Worm (Caenorhabditis elegans) whole organism, midembryonic: ENCODE data around the gene ddx-35.

Experiments used
- T22C8.4 ChIP-seq: fragments of 200-800 bp; sonication (Bioruptor generic); IDR thresholded peaks from 2 replicates; pipeline ENCODE4 v1.3.6; 2022; ENCODE audit warnings: missing genetic modification characterization, missing compliant biosample characterization
- cog-1 ChIP-seq: sonication (generic microtip); optimal IDR thresholded peaks from 2 replicates; lab custom pipeline; 2016; ENCODE audit warnings: missing genetic modification characterization, missing compliant biosample characterization
- flt-1 ChIP-seq: fragments of 200-800 bp; sonication (Bioruptor generic); IDR thresholded peaks from 2 replicates; pipeline ENCODE4 v1.3.6; 2022; ENCODE audit warnings: missing genetic modification characterization, missing compliant biosample characterization
- klf-2 ChIP-seq: fragments of 200-800 bp; sonication (Bioruptor generic); conservative IDR thresholded peaks from 2 replicates; pipeline ENCODE4 v1.3.6; 2022; ENCODE audit warnings: missing genetic modification reagents, missing genetic modification characterization, missing compliant biosample characterization
- med-1 ChIP-seq: sonication (generic microtip); optimal IDR thresholded peaks from 2 replicates; lab custom pipeline; 2017; ENCODE audit warnings: missing genetic modification characterization, mild to moderate bottlenecking, missing compliant biosample characterization, antibody characterized with exemption, missing genetic modification reagents; ENCODE audit not compliant: insufficient read depth
- ref-1 ChIP-seq: fragments of 200-800 bp; sonication (Bioruptor generic); conservative IDR thresholded peaks from 2 replicates; pipeline ENCODE4 v1.3.6; 2022; ENCODE audit warnings: missing genetic modification reagents, missing genetic modification characterization, missing compliant biosample characterization
- tab-1 ChIP-seq: fragments of 200-800 bp; sonication (Bioruptor generic); IDR thresholded peaks from 2 replicates; pipeline ENCODE4 v1.3.6; 2022; ENCODE audit warnings: missing genetic modification characterization, missing compliant biosample characterization
- ztf-23 ChIP-seq: fragments of 200-800 bp; sonication (Bioruptor generic); IDR thresholded peaks from 2 replicates; pipeline ENCODE4 v1.3.6; 2022; ENCODE audit warnings: missing genetic modification reagents, missing genetic modification characterization, missing compliant biosample characterization
- ztf-29 ChIP-seq: fragments of 200-800 bp; sonication (Bioruptor generic); IDR thresholded peaks from 2 replicates; pipeline ENCODE4 v1.3.6; 2022; ENCODE audit warnings: missing genetic modification reagents, missing genetic modification characterization, missing compliant biosample characterization

ddx-35 gene

ce11 chrIII:1534431-1534830, 19.8 kb downstream of the ddx-35 start:
- no peak for TF ChIP-seq med-1
- TF ChIP-seq T22C8.4 (GFP tag; lab: Robert Waterston, UW) = no peak
- no peak for TF ChIP-seq cog-1
- TF ChIP-seq ztf-29 (GFP tag; lab: Robert Waterston, UW) = no peak
- no peak for TF ChIP-seq flt-1 (GFP tag; lab: Robert Waterston, UW)
- no peak for TF ChIP-seq klf-2 (GFP tag; lab: Robert Waterston, UW)
- TF ChIP-seq tab-1 (GFP tag; lab: Robert Waterston, UW) = no peak
- TF ChIP-seq ztf-23 (GFP tag; lab: Robert Waterston, UW) = no peak

ce11 chrIII:1533615-1534014, 20.6 kb downstream of the ddx-35 start, which contains the start of gene mtg-1:
Gene mtg-1, plus strand, starts transcription at chrIII:1533774.
- TF ChIP-seq ref-1 (GFP tag; lab: Robert Waterston, UW) (no peak), klf-2 (GFP tag; lab: Robert Waterston, UW) (no peak), flt-1 (GFP tag; lab: Robert Waterston, UW) (0 out of 2 replicates have a peak, but pooled peaks have one; percentile 30), ztf-23 (GFP tag; lab: Robert Waterston, UW) (no peak), T22C8.4 (GFP tag; lab: Robert Waterston, UW) (no peak), ztf-29 (GFP tag; lab: Robert Waterston, UW) (no peak)

ce11 chrIII:1532777-1533473, 21.3 kb downstream of the ddx-35 start, which contains the start of gene snf-6:
Gene snf-6, minus strand, starts transcription at chrIII:1532827.
- TF ChIP-seq flt-1 (GFP tag; lab: Robert Waterston, UW) = no peak
- no peak for TF ChIP-seq ztf-23 (GFP tag; lab: Robert Waterston, UW)
- TF ChIP-seq tab-1 (GFP tag; lab: Robert Waterston, UW) = no peak
- TF ChIP-seq klf-2 (GFP tag; lab: Robert Waterston, UW) = no peak
- no peak for TF ChIP-seq ref-1 (GFP tag; lab: Robert Waterston, UW)
- no peak for TF ChIP-seq T22C8.4 (GFP tag; lab: Robert Waterston, UW)
- no peak for TF ChIP-seq med-1
- TF ChIP-seq cog-1 = no peak
- TF ChIP-seq ztf-29 (GFP tag; lab: Robert Waterston, UW) = no peak

ce11 chrIII:1528423-1528822, 25.8 kb downstream of the ddx-35 start:
- no peak for TF ChIP-seq med-1

ce11 chrIII:1519906-1520305, 34.3 kb downstream of the ddx-35 start:
- TF ChIP-seq klf-2 (GFP tag; lab: Robert Waterston, UW) = no peak
- TF ChIP-seq flt-1 (GFP tag; lab: Robert Waterston, UW) = no peak
- no peak for TF ChIP-seq ztf-23 (GFP tag; lab: Robert Waterston, UW)
- TF ChIP-seq med-1 = no peak
- no peak for TF ChIP-seq T22C8.4 (GFP tag; lab: Robert Waterston, UW)
- TF ChIP-seq cog-1 = no peak

- TF ChIP-seq ref-1 (GFP tag; lab: Robert Waterston, UW) (no peak), ztf-29 (GFP tag; lab: Robert Waterston, UW) (no peak), klf-2 (GFP tag; lab: Robert Waterston, UW) (no peak), cog-1 (no peak), flt-1 (GFP tag; lab: Robert Waterston, UW) (no peak), ztf-23 (GFP tag; lab: Robert Waterston, UW) (no peak), tab-1 (GFP tag; lab: Robert Waterston, UW) (no peak), T22C8.4 (GFP tag; lab: Robert Waterston, UW) (no peak), med-1 (no peak)
These were observed 36.4 kb downstream of the ddx-35 start, which contains the start of gene tmem-120 for ce11 chrIII:1517893-1518292. Gene tmem-120, minus strand, starts transcription at chrIII:1517993.

- TF ChIP-seq ztf-23 (GFP tag; lab: Robert Waterston, UW) = no peak
- TF ChIP-seq klf-2 (GFP tag; lab: Robert Waterston, UW) = no peak
- TF ChIP-seq ref-1 (GFP tag; lab: Robert Waterston, UW) = no peak
- TF ChIP-seq flt-1 (GFP tag; lab: Robert Waterston, UW) = no peak
- no peak for TF ChIP-seq T22C8.4 (GFP tag; lab: Robert Waterston, UW)
These were observed 45.4 kb downstream of the ddx-35 start for ce11 chrIII:1508764-1509281.

ce11 chrIII:1508244-1508643, 46.0 kb downstream of the ddx-35 start:
- TF ChIP-seq ztf-23 (GFP tag; lab: Robert Waterston, UW) = no peak
- no peak for TF ChIP-seq tab-1 (GFP tag; lab: Robert Waterston, UW)
- TF ChIP-seq flt-1 (GFP tag; lab: Robert Waterston, UW) = no peak
- TF ChIP-seq klf-2 (GFP tag; lab: Robert Waterston, UW) = no peak
- TF ChIP-seq ref-1 (GFP tag; lab: Robert Waterston, UW) = no peak
- no peak for TF ChIP-seq cog-1
- TF ChIP-seq ztf-29 (GFP tag; lab: Robert Waterston, UW) = no peak
- no peak for TF ChIP-seq T22C8.4 (GFP tag; lab: Robert Waterston, UW)
- TF ChIP-seq med-1 = no peak

ce11 chrIII:1495863-1496445, 58.3 kb downstream of the ddx-35 start, which contains the start of the genes ave-1 and M01G5.1:
Gene ave-1, minus strand, starts transcription at chrIII:1495975.
Gene M01G5.1, plus strand, starts transcription at chrIII:1496401.
- TF ChIP-seq med-1 (no peak), ztf-23 (GFP tag; lab: Robert Waterston, UW) (no peak), T22C8.4 (GFP tag; lab: Robert Waterston, UW) (no peak), ztf-29 (GFP tag; lab: Robert Waterston, UW) (no peak), tab-1 (GFP tag; lab: Robert Waterston, UW) (no peak)
